Fruit fly (Drosophila melanogaster) whole organism, adult: ENCODE results near the gene Dus1.

ENCODE experiments used
- CG11617 ChIP-seq: fragments of 200-800 bp; sonication (Bioruptor generic); optimal IDR thresholded peaks from 2 replicates; lab custom pipeline; 2017; ENCODE audit warnings: mild to moderate bottlenecking, missing biosample characterization, missing genetic modification reagents, missing genetic modification characterization
- CG12768 ChIP-seq: fragments of 200-800 bp; sonication (Bioruptor generic); optimal IDR thresholded peaks from 2 replicates; lab custom pipeline; 2017; ENCODE audit warnings: missing biosample characterization, missing genetic modification characterization, mild to moderate bottlenecking, moderate library complexity, missing genetic modification reagents
- CG14711 ChIP-seq: fragments of 200-800 bp; sonication (Bioruptor generic); optimal IDR thresholded peaks from 2 replicates; lab custom pipeline; 2018; ENCODE audit warnings: missing biosample characterization, mild to moderate bottlenecking, missing genetic modification characterization, moderate library complexity
- CG1620 ChIP-seq: fragments of 200-800 bp; sonication (Bioruptor generic); optimal IDR thresholded peaks from 2 replicates; lab custom pipeline; 2016; ENCODE audit warnings: missing biosample characterization, missing genetic modification characterization
- CG33017 ChIP-seq: fragments of 200-800 bp; sonication (Bioruptor generic); optimal IDR thresholded peaks from 2 replicates; lab custom pipeline; 2018; ENCODE audit warnings: missing biosample characterization, mild to moderate bottlenecking, missing genetic modification characterization, moderate library complexity
- CG5204 ChIP-seq: fragments of 200-800 bp; sonication (Bioruptor generic); optimal IDR thresholded peaks from 2 replicates; lab custom pipeline; 2016; ENCODE audit warnings: missing biosample characterization, missing genetic modification characterization
- CG7045 ChIP-seq: fragments of 200-800 bp; sonication (Bioruptor generic); optimal IDR thresholded peaks from 2 replicates; lab custom pipeline; 2017; ENCODE audit warnings: missing biosample characterization, mild to moderate bottlenecking, missing genetic modification characterization
- CG7101 ChIP-seq: fragments of 200-800 bp; sonication (Bioruptor generic); optimal IDR thresholded peaks from 2 replicates; lab custom pipeline; 2018; ENCODE audit warnings: missing biosample characterization, mild to moderate bottlenecking, missing genetic modification characterization, moderate library complexity
- Clk ChIP-seq: fragments of 200-800 bp; sonication (Bioruptor generic); optimal IDR thresholded peaks from 2 replicates; lab custom pipeline; 2017; ENCODE audit warnings: missing biosample characterization, missing genetic modification characterization
- Crg-1 ChIP-seq: fragments of 200-800 bp; sonication (Bioruptor generic); optimal IDR thresholded peaks from 2 replicates; lab custom pipeline; 2016; ENCODE audit warnings: missing biosample characterization, missing genetic modification characterization
- Hr96 ChIP-seq: fragments of 200-800 bp; sonication (Bioruptor generic); optimal IDR thresholded peaks from 2 replicates; lab custom pipeline; 2016; ENCODE audit warnings: missing biosample characterization, missing genetic modification characterization
- Mnt ChIP-seq: fragments of 200-800 bp; sonication (Bioruptor generic); optimal IDR thresholded peaks from 2 replicates; lab custom pipeline; 2016; ENCODE audit warnings: missing biosample characterization, mild to moderate bottlenecking, missing genetic modification characterization
- bab1 ChIP-seq: fragments of 200-800 bp; sonication (Bioruptor generic); optimal IDR thresholded peaks from 3 replicates; lab custom pipeline; 2019; ENCODE audit warnings: missing biosample characterization, mild to moderate bottlenecking, missing genetic modification characterization, moderate library complexity
- cic ChIP-seq: fragments of 200-800 bp; sonication (Bioruptor generic); optimal IDR thresholded peaks from 2 replicates; lab custom pipeline; 2017; ENCODE audit warnings: missing biosample characterization, mild to moderate bottlenecking, missing genetic modification characterization, moderate library complexity
- cnc ChIP-seq, 2 experiments: fragments of >200 bp; optimal IDR thresholded peaks; 2 replicates each; lab custom pipeline; 2017
- kay ChIP-seq: fragments of 200-800 bp; sonication (Bioruptor generic); peaks from one replicate; lab custom pipeline; 2016; ENCODE audit warnings: missing biosample characterization, missing genetic modification characterization, borderline replicate concordance
- ovo ChIP-seq: fragments of 200-800 bp; sonication (Bioruptor generic); optimal IDR thresholded peaks from 2 replicates; lab custom pipeline; 2016; ENCODE audit warnings: missing biosample characterization, missing genetic modification characterization
- pad ChIP-seq: fragments of 200-800 bp; sonication (Bioruptor generic); optimal IDR thresholded peaks from 3 replicates; lab custom pipeline; 2017; ENCODE audit warnings: missing biosample characterization, missing genetic modification characterization, mild to moderate bottlenecking, moderate library complexity, missing genetic modification reagents
- tj ChIP-seq: fragments of 200-800 bp; sonication (Bioruptor generic); optimal IDR thresholded peaks from 3 replicates; lab custom pipeline; 2017; ENCODE audit warnings: missing biosample characterization, mild to moderate bottlenecking, missing genetic modification characterization, moderate library complexity
- toe ChIP-seq: fragments of 200-800 bp; sonication (Bioruptor generic); optimal IDR thresholded peaks from 2 replicates; lab custom pipeline; 2016; ENCODE audit warnings: missing biosample characterization, missing genetic modification characterization

Gene Dus1

dm6 chr2L:221152-221551, 50.4 kb downstream of the Dus1 start:
- no peak for TF ChIP-seq CG12768 (GFP tag; lab: Kevin White, UChicago)
- no peak for TF ChIP-seq ovo
- TF ChIP-seq CG11617, result no peak
- no peak for TF ChIP-seq CG1620
- TF ChIP-seq cic (GFP tag; lab: Kevin White, UChicago), result no peak
- no peak for TF ChIP-seq Hr96 (GFP tag; lab: Kevin White, UChicago)

dm6 chr2L:220509-220908, 51.0 kb downstream of the Dus1 start:
- peak; percentile 64 for TF ChIP-seq CG7045 (GFP tag; lab: Kevin White, UChicago)
- TF ChIP-seq toe (GFP tag; lab: Kevin White, UChicago), result no peak
- peak; percentile 51 for TF ChIP-seq CG33017 (tag; lab: Kevin White, UChicago)
- TF ChIP-seq Hr96 (GFP tag; lab: Kevin White, UChicago), result no peak
- TF ChIP-seq CG12768 (GFP tag; lab: Kevin White, UChicago), result peak; percentile 74
- TF ChIP-seq bab1 (GFP tag; lab: Kevin White, UChicago), result no peak
- no peak for TF ChIP-seq CG1620
- peak; percentile 90 for TF ChIP-seq kay
- TF ChIP-seq cnc (optimal IDR thresholded peaks at IDR 0.05; lab: Kevin White, UChicago), result no peak
- peak; percentile 44 for TF ChIP-seq pad (GFP tag; lab: Kevin White, UChicago)
- TF ChIP-seq tj (GFP tag; lab: Kevin White, UChicago), result no peak
- TF ChIP-seq CG14711 (tag; lab: Kevin White, UChicago), result peak; percentile 10
- peak; percentile 62 for TF ChIP-seq Mnt (GFP tag; lab: Kevin White, UChicago)
- peak; percentile 92 for TF ChIP-seq cic (GFP tag; lab: Kevin White, UChicago)
- TF ChIP-seq CG11617, result peak; percentile 68
- no peak for TF ChIP-seq CG5204 (GFP tag; lab: Kevin White, UChicago)
- peak; percentile 83 for TF ChIP-seq Crg-1
- TF ChIP-seq ovo, result peak; percentile 69
- TF ChIP-seq Clk (GFP tag; lab: Kevin White, UChicago), result peak; percentile 52
- peak; percentile 72 for TF ChIP-seq CG7101

DNA sequence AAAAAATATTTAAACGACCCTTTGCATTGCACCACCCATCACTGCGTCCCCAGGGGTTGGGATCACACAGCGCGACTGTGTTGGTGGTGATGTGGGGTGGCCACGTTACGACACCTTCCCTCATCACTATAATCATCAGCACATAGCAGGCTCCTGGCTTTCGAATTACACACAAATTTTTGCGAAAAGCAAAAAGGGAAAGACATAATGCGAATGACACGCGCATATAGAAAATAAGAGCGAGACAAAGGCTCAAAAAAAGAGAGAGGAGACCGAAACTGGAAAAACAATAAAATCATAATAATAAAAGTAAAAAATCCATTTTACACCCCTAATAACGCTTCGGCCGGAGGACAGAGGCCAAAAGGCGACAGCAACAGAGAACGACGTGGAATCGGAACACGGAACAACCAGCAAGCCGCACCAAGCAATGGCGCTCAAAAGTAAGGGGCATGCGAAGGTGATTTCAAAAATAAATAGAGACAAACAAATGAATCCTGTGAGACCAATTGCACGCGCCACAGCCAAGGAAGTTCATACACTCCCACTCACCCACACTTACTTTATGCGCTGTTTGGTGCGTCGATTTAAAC, 52.0 kb downstream of the Dus1 start:
- TF ChIP-seq bab1 (GFP tag; lab: Kevin White, UChicago) (no peak), kay (no peak), CG33017 (tag; lab: Kevin White, UChicago) (no peak), pad (GFP tag; lab: Kevin White, UChicago) (no peak), CG5204 (GFP tag; lab: Kevin White, UChicago) (no peak)

- TF ChIP-seq CG5204 (GFP tag; lab: Kevin White, UChicago), result no peak
- no peak for TF ChIP-seq CG12768 (GFP tag; lab: Kevin White, UChicago)
- peak; percentile 35 for TF ChIP-seq cic (GFP tag; lab: Kevin White, UChicago)
- TF ChIP-seq Clk (GFP tag; lab: Kevin White, UChicago), result no peak
- TF ChIP-seq CG11617, result peak; percentile 64
- no peak for TF ChIP-seq Mnt (GFP tag; lab: Kevin White, UChicago)
- no peak for TF ChIP-seq Crg-1
- peak; percentile 14 for TF ChIP-seq pad (GFP tag; lab: Kevin White, UChicago)
- peak; percentile 1 for TF ChIP-seq CG7101
- TF ChIP-seq cnc (optimal IDR thresholded peaks at IDR 0.05; lab: Kevin White, UChicago), result no peak
- no peak for TF ChIP-seq CG7045 (GFP tag; lab: Kevin White, UChicago)
- peak; percentile 68 for TF ChIP-seq bab1 (GFP tag; lab: Kevin White, UChicago)
- TF ChIP-seq Hr96 (GFP tag; lab: Kevin White, UChicago), result no peak
- no peak for TF ChIP-seq CG33017 (tag; lab: Kevin White, UChicago)
- TF ChIP-seq ovo, result no peak
- TF ChIP-seq CG1620, result peak; percentile 40
- peak; percentile 99 for TF ChIP-seq tj (GFP tag; lab: Kevin White, UChicago)
Observed at dm6 chr2L:207129-207813, 64.3 kb downstream of the Dus1 start, which contains the start of the genes Tbc1d15-17 and CG11617. Gene Tbc1d15-17, plus strand, starts transcription at chr2L:207179. Gene CG11617, minus strand, starts transcription at chr2L:207297.

DNA sequence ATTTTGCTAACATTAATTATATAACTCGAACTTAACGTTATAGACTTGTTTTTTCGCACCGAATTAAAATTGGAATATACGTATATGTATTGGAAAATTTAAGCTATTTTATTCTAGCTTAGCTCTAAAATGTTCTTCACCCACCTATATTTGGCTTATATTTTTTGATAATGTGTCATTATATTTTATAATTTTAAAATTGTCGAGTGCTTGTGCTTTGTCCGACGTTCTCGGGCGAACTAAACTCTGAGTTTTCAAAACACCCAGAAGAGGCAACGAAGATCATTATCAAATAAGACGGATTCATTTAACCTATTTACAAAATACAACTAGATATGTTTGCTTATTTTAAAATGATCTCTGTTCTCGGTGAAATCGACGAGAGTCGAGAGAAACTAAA, 65.0 kb downstream of the Dus1 start:
- TF ChIP-seq CG11617, result peak; percentile 43
- no peak for TF ChIP-seq ovo
- TF ChIP-seq kay, result peak; percentile 97

DNA sequence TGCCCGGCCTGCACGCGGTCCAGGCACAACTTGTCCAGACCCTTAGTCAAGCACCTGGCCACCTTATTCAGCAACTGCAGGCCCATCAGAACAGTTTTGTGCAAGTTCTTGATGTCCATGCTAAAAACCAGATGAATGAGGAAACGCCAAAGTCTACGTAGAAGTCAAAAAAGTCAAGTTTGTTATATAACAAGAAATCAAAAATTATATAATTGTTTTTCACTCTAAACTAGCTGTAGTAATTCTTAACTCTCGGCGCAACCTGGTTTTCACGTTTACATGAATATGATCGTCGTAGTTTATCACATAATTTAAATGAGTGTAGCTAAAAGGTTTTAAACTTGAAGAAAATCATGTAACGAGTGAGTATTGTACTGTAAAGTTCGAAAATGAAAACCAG, 67.0 kb downstream of the Dus1 start:
- TF ChIP-seq toe (GFP tag; lab: Kevin White, UChicago) (no peak), cic (GFP tag; lab: Kevin White, UChicago) (no peak), kay (no peak), CG11617 (no peak), Mnt (GFP tag; lab: Kevin White, UChicago) (no peak), ovo (no peak), bab1 (GFP tag; lab: Kevin White, UChicago) (no peak), tj (GFP tag; lab: Kevin White, UChicago) (no peak), Clk (GFP tag; lab: Kevin White, UChicago) (no peak), CG7101 (no peak), Hr96 (GFP tag; lab: Kevin White, UChicago) (no peak), pad (GFP tag; lab: Kevin White, UChicago) (no peak), CG33017 (tag; lab: Kevin White, UChicago) (no peak), CG14711 (tag; lab: Kevin White, UChicago) (no peak), Crg-1 (no peak), CG1620 (no peak), cnc (optimal IDR thresholded peaks at IDR 0.05; lab: Kevin White, UChicago) (no peak), CG7045 (GFP tag; lab: Kevin White, UChicago) (no peak), CG12768 (GFP tag; lab: Kevin White, UChicago) (no peak)
